Worm (Caenorhabditis elegans): ENCODE results near the gene C12D8.9.
A peak's percentile ranks its signal among the peaks of the same experiment; 100 is the strongest.

C12D8.9 gene

DNA sequence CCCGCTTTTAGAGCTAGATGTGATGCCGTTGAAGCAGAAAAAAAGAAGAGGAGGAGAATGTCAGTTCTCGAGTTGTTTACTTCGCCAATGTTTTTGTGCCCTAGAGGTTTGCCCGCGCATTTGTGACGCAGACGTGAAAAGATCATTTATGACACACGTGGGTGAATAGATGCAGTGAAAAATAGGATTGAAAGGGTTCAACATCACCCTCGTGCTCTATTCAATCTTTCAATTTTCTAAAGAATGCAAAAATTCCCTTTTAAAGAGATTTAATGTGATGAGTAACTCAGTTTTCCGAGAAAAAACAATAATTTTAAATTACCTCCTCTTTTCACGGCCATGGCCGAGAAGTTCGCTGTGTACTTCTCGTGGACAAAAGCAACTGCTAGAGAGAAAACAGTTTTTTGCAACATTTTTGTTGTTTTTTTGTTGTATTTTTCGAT is 3.5 kb upstream of the C12D8.9 start (continued):
- no peak for TF ChIP-seq skn-1 (tag; optimal IDR thresholded peaks at IDR 0.05)
- TF ChIP-seq tlp-1 (tag; optimal IDR thresholded peaks at IDR 0.05) = no peak
- no peak for TF ChIP-seq unc-98 (GFP tag; IDR thresholded peaks at IDR 0.05)
- TF ChIP-seq zag-1 (tag; optimal IDR thresholded peaks at IDR 0.05) = no peak
- TF ChIP-seq dsc-1 (tag; optimal IDR thresholded peaks at IDR 0.05) = peak; percentile 91
- TF ChIP-seq lin-14 (GFP tag; optimal IDR thresholded peaks at IDR 0.05) = peak; percentile 94
- no peak for TF ChIP-seq unc-30 (tag; optimal IDR thresholded peaks at IDR 0.05)
- no peak for TF ChIP-seq vab-15 (tag; optimal IDR thresholded peaks at IDR 0.05)

DNA sequence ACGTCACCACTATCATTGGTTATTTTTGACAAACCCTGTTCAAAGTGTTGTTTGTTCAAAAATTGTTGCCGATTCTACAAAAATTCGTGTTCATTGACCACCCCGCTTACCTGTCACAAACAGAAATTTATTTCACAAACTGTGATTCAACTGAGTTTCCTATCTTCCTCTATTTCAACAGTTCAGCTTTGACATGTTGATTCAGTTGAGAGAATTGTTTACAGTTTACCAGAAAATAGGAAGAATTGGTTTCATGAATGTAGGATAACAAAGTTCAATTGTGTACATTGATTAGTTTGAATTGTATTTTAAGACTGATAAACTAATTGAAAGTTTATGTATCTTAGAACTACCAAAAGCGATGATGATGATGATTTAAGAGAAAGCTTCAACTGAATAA is 2.6 kb upstream of the C12D8.9 start:
- TF ChIP-seq dsc-1 (tag; optimal IDR thresholded peaks at IDR 0.05) (peak; percentile 6), alr-1 (tag; optimal IDR thresholded peaks at IDR 0.05; ENCODE audit: borderline replicate concordance) (no peak)

ce11 chrV:10244018-10244720 is 1.2 kb upstream of the C12D8.9 start:
- TF ChIP-seq ceh-82 (tag; optimal IDR thresholded peaks at IDR 0.05) (no peak), dsc-1 (tag; optimal IDR thresholded peaks at IDR 0.05) (peak; percentile 73), fkh-8 (tag; optimal IDR thresholded peaks at IDR 0.05) (peak; percentile 11), elt-2 (tag; optimal IDR thresholded peaks at IDR 0.05) (peak; percentile 34)

- TF ChIP-seq C34B4.2 (tag; optimal IDR thresholded peaks at IDR 0.05) = no peak
- TF ChIP-seq fkh-8 (tag; optimal IDR thresholded peaks at IDR 0.05) = peak; percentile 72
- TF ChIP-seq dsc-1 (tag; optimal IDR thresholded peaks at IDR 0.05) = peak; percentile 96
- TF ChIP-seq sptf-1 (tag; optimal IDR thresholded peaks at IDR 0.05) = no peak
- TF ChIP-seq nhr-28 (tag; optimal IDR thresholded peaks at IDR 0.05) = no peak
- TF ChIP-seq nhr-84 (tag; optimal IDR thresholded peaks at IDR 0.05) = no peak
- no peak for TF ChIP-seq dpl-1 (GFP tag; optimal IDR thresholded peaks at IDR 0.05)
- TF ChIP-seq C16A3.4 (tag; optimal IDR thresholded peaks at IDR 0.05) = no peak
- TF ChIP-seq unc-130 (tag; optimal IDR thresholded peaks at IDR 0.05) = no peak
- no peak for TF ChIP-seq hpl-2 (GFP tag; optimal IDR thresholded peaks at IDR 0.05)
- TF ChIP-seq ztf-11 (tag; optimal IDR thresholded peaks at IDR 0.05) = no peak
- peak; percentile 35 for TF ChIP-seq nhr-47 (tag; optimal IDR thresholded peaks at IDR 0.05)
- no peak for TF ChIP-seq unc-86 (tag; optimal IDR thresholded peaks at IDR 0.05)
- no peak for TF ChIP-seq ceh-90 (tag; optimal IDR thresholded peaks at IDR 0.05)
- TF ChIP-seq sox-4 (tag; optimal IDR thresholded peaks at IDR 0.05) = peak; percentile 22
- no peak for TF ChIP-seq xbp-1 (tag; optimal IDR thresholded peaks at IDR 0.05)
- TF ChIP-seq elt-2 (tag; optimal IDR thresholded peaks at IDR 0.05) = no peak
- no peak for TF ChIP-seq unc-98 (GFP tag; IDR thresholded peaks at IDR 0.05)
- TF ChIP-seq pax-3 (tag; optimal IDR thresholded peaks at IDR 0.05) = peak; percentile 62
- no peak for TF ChIP-seq irx-1 (tag; optimal IDR thresholded peaks at IDR 0.05)
- no peak for TF ChIP-seq mdl-1 (tag; optimal IDR thresholded peaks at IDR 0.05)
- TF ChIP-seq C04F5.9 (tag; optimal IDR thresholded peaks at IDR 0.05) = no peak
- no peak for TF ChIP-seq fkh-4 (tag; optimal IDR thresholded peaks at IDR 0.05; ENCODE audit: borderline replicate concordance)
- TF ChIP-seq ces-1 (GFP tag; optimal IDR thresholded peaks at IDR 0.05) = no peak
- TF ChIP-seq ztf-4 (tag; optimal IDR thresholded peaks at IDR 0.05) = no peak
- no peak for TF ChIP-seq snpc-4 (tag; optimal IDR thresholded peaks at IDR 0.05)
- TF ChIP-seq nhr-237 (tag; optimal IDR thresholded peaks at IDR 0.05) = no peak
- no peak for TF ChIP-seq efl-1 (optimal IDR thresholded peaks at IDR 0.05)
- no peak for TF ChIP-seq efl-1 (GFP tag; optimal IDR thresholded peaks at IDR 0.05 in 1 of 2)
- no peak for TF ChIP-seq pag-3 (tag; optimal IDR thresholded peaks at IDR 0.05; ENCODE audit: borderline replicate concordance, insufficient read depth)
- no peak for TF ChIP-seq F16B12.6 (tag; optimal IDR thresholded peaks at IDR 0.05)
- no peak for TF ChIP-seq lir-3 (tag; optimal IDR thresholded peaks at IDR 0.05; ENCODE audit: poor library complexity)
- TF ChIP-seq nhr-71 (tag; optimal IDR thresholded peaks at IDR 0.05) = peak; percentile 11
- no peak for TF ChIP-seq rnt-1 (tag; optimal IDR thresholded peaks at IDR 0.05)
These were observed 1.7 kb downstream of the C12D8.9 start, which contains the start of the genes C12D8.21 and col-148 for ce11 chrV:10241121-10241803. Gene C12D8.21, minus strand, starts transcription at chrV:10241188. Gene col-148, plus strand, starts transcription at chrV:10241753.

All from whole organism, L1 larva.